Worm (Caenorhabditis elegans): ENCODE data around the gene F14H12.7.
A peak's percentile ranks its signal among the peaks of the same experiment; 100 is the strongest.

F14H12.7 gene

DNA sequence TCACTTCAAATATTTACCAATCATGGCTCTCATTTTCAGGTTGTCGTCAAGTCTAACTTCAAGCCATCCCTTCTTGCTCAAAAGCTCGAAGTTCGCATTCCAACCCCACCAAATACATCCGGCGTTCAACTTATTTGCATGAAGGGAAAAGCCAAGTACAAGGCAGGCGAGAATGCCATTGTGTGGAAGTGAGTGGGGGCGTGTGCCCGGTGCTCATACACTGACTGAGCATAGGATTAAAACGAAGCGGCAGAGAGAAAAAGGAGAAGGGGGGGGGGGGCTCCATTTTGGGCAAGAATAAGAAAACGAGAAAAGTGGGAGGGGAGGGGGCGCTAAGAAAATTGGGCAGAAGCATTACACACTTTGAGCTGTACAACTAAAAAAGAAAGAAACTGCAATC lies 29.3 kb upstream of the F14H12.7 start:
- TF ChIP-seq Y55F3AM.14 (GFP tag; optimal IDR thresholded peaks at IDR 0.05) (peak; percentile 10), nhr-129 (tag; optimal IDR thresholded peaks at IDR 0.05) (no peak)

DNA sequence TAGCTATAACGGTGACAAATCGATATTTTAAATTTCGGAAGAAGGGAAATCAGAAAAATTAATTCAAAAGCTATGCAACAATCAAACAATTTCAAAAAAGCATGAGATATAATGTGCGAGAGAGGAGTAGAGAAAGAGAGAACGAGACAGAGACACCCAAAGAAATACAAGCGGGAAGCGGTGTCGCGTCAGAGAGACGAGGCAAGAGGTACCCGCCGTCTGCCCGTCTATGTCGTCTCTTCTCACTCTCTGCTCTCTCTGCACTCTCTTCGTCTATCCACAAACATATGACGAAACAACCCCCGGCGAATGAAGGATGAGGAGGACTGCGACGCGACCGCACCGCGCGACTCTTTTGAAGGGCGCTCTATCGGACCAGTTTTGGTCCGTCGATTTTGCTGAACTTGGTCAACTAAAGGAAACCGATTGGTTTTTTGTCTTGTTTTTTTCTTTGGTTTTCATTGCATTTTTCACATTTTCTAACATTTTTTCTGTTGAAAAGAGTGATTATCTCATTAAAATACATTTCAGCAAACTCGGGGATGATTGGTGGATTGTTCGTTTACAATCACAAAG lies 26.5 kb upstream of the F14H12.7 start, which contains the start of gene dpy-23:
Gene dpy-23, plus strand, starts transcription at position 526 of the 576 bp plus-strand sequence.
- TF ChIP-seq ztf-1 (GFP tag; conservative IDR thresholded peaks at IDR 0.05) (no peak), sem-4 (tag; optimal IDR thresholded peaks at IDR 0.05) (peak; percentile 93), nhr-25 (tag; optimal IDR thresholded peaks at IDR 0.05) (peak; percentile 93), ceh-82 (tag; optimal IDR thresholded peaks at IDR 0.05) (peak; percentile 89), egl-27 (tag; optimal IDR thresholded peaks at IDR 0.05) (peak; percentile 83), lin-13 (GFP tag; optimal IDR thresholded peaks at IDR 0.05) (peak; percentile 93), nhr-21 (tag; optimal IDR thresholded peaks at IDR 0.05) (peak; percentile 86), mab-5 (tag; optimal IDR thresholded peaks at IDR 0.05) (peak; percentile 90), alr-1 (tag; optimal IDR thresholded peaks at IDR 0.05) (no peak), elt-1 (tag; optimal IDR thresholded peaks at IDR 0.05) (no peak), peb-1 (tag; optimal IDR thresholded peaks at IDR 0.05) (no peak), elt-3 (tag; optimal IDR thresholded peaks at IDR 0.05) (no peak), unc-55 (GFP tag; optimal IDR thresholded peaks at IDR 0.05) (peak; percentile 97), aly-2 (tag; optimal IDR thresholded peaks at IDR 0.05) (no peak), skn-1 (tag; optimal IDR thresholded peaks at IDR 0.05) (no peak), zag-1 (tag; optimal IDR thresholded peaks at IDR 0.05) (peak; percentile 95), nhr-11 (tag; optimal IDR thresholded peaks at IDR 0.05) (no peak), unc-39 (tag; optimal IDR thresholded peaks at IDR 0.05) (no peak), crh-2 (tag; optimal IDR thresholded peaks at IDR 0.05) (peak; percentile 96), lin-39 (tag; optimal IDR thresholded peaks at IDR 0.05) (no peak), nhr-10 (tag; optimal IDR thresholded peaks at IDR 0.05) (peak; percentile 43), unc-62 (GFP tag; optimal IDR thresholded peaks at IDR 0.05) (peak; percentile 82), C34F6.9 (tag; optimal IDR thresholded peaks at IDR 0.05) (peak; percentile 97), ama-1 (optimal IDR thresholded peaks at IDR 0.05) (no peak), nhr-23 (tag; optimal IDR thresholded peaks at IDR 0.05) (no peak), fos-1 (tag; optimal IDR thresholded peaks at IDR 0.05) (peak; percentile 91), mdl-1 (tag; optimal IDR thresholded peaks at IDR 0.05) (peak; percentile 46 to 85), lin-11 (tag; optimal IDR thresholded peaks at IDR 0.05) (peak; percentile 96), Y55F3AM.14 (GFP tag; optimal IDR thresholded peaks at IDR 0.05) (peak; percentile 89), nhr-12 (tag; optimal IDR thresholded peaks at IDR 0.05) (no peak), gmeb-1 (tag; optimal IDR thresholded peaks at IDR 0.05) (peak; percentile 69), F13H6.1 (tag; optimal IDR thresholded peaks at IDR 0.05) (peak; percentile 98), ztf-11 (tag; optimal IDR thresholded peaks at IDR 0.05) (no peak), dmd-4 (tag; optimal IDR thresholded peaks at IDR 0.05) (no peak), snpc-4 (tag; optimal IDR thresholded peaks at IDR 0.05) (peak; percentile 32), mbf-1 (tag; optimal IDR thresholded peaks at IDR 0.05) (no peak), sma-9 (GFP tag; optimal IDR thresholded peaks at IDR 0.05) (peak; percentile 97), sma-9 (tag; optimal IDR thresholded peaks at IDR 0.05) (no peak), ceh-16 (tag; optimal IDR thresholded peaks at IDR 0.05) (peak; percentile 84), nhr-237 (tag; optimal IDR thresholded peaks at IDR 0.05) (peak; percentile 57), sma-3 (GFP tag; optimal IDR thresholded peaks at IDR 0.05) (peak; percentile 91), nhr-129 (tag; optimal IDR thresholded peaks at IDR 0.05) (peak; percentile 97), nhr-6 (tag; optimal IDR thresholded peaks at IDR 0.05) (peak; percentile 88), ztf-4 (tag; optimal IDR thresholded peaks at IDR 0.05) (peak; percentile 92), R02D3.7 (tag; optimal IDR thresholded peaks at IDR 0.05) (no peak), lsy-2 (tag; optimal IDR thresholded peaks at IDR 0.05) (peak; percentile 75 to 91), ZK546.5 (tag; optimal IDR thresholded peaks at IDR 0.05) (peak; percentile 46), nhr-77 (tag; optimal IDR thresholded peaks at IDR 0.05) (peak; percentile 49), blmp-1 (tag; optimal IDR thresholded peaks at IDR 0.05; ENCODE audit: insufficient read depth) (peak; percentile 85)

Data from whole organism, L2 larva.